Worm (Caenorhabditis elegans): ENCODE data around the gene Y42H9AR.2.

Y42H9AR.2 gene

ce11 chrIV:8099601-8100000 is at the start of gene Y42H9AR.2:
Gene Y42H9AR.2 (plus strand): TSS chrIV:8099901.
- no peak for TF ChIP-seq mls-2 (tag; optimal IDR thresholded peaks at IDR 0.05)
- TF ChIP-seq lsy-2 (tag; optimal IDR thresholded peaks at IDR 0.05) = no peak
- no peak for TF ChIP-seq ces-1 (GFP tag; optimal IDR thresholded peaks at IDR 0.05)
- TF ChIP-seq nhr-237 (tag; optimal IDR thresholded peaks at IDR 0.05) = no peak
- TF ChIP-seq hlh-1 (tag; optimal IDR thresholded peaks at IDR 0.05) = no peak
- no peak for TF ChIP-seq zip-8 (tag; optimal IDR thresholded peaks at IDR 0.05)
- TF ChIP-seq ceh-39 (tag; optimal IDR thresholded peaks at IDR 0.05) = no peak
- no peak for TF ChIP-seq lin-32 (GFP tag; optimal IDR thresholded peaks at IDR 0.05)
- TF ChIP-seq tbx-8 (GFP tag; optimal IDR thresholded peaks at IDR 0.05) = no peak
- TF ChIP-seq ham-2 (GFP tag; optimal IDR thresholded peaks at IDR 0.05) = no peak
- no peak for TF ChIP-seq nhr-76 (tag; optimal IDR thresholded peaks at IDR 0.05)
- no peak for TF ChIP-seq nhr-12 (tag; optimal IDR thresholded peaks at IDR 0.05)
- no peak for TF ChIP-seq bed-3 (GFP tag; optimal IDR thresholded peaks at IDR 0.05)
- no peak for TF ChIP-seq snpc-4 (tag; optimal IDR thresholded peaks at IDR 0.05)
- no peak for TF ChIP-seq drap-1 (GFP tag; optimal IDR thresholded peaks at IDR 0.05)
- TF ChIP-seq unc-62 (GFP tag; optimal IDR thresholded peaks at IDR 0.05) = no peak
- TF ChIP-seq lin-13 (tag; optimal IDR thresholded peaks at IDR 0.05) = no peak

- TF ChIP-seq blmp-1 (tag; optimal IDR thresholded peaks at IDR 0.05) (no peak), mab-5 (tag; optimal IDR thresholded peaks at IDR 0.05) (no peak), ces-1 (GFP tag; optimal IDR thresholded peaks at IDR 0.05) (peak; percentile 82)
These were observed 47.0 kb upstream of the Y42H9AR.2 start for ce11 chrIV:8052694-8053093.

ce11 chrIV:8053955-8054354 is 45.7 kb upstream of the Y42H9AR.2 start:
- TF ChIP-seq M03D4.4 (tag; optimal IDR thresholded peaks at IDR 0.05) = no peak
- TF ChIP-seq ces-1 (GFP tag; optimal IDR thresholded peaks at IDR 0.05) = peak; percentile 74

ce11 chrIV:8061267-8061666 is 38.4 kb upstream of the Y42H9AR.2 start:
- TF ChIP-seq sptf-1 (tag; optimal IDR thresholded peaks at IDR 0.05) (no peak), ceh-83 (GFP tag; optimal IDR thresholded peaks at IDR 0.05) (no peak), ceh-39 (tag; optimal IDR thresholded peaks at IDR 0.05) (no peak)

ce11 chrIV:8062359-8062758 is 37.3 kb upstream of the Y42H9AR.2 start, which contains the start of gene sax-7:
Gene sax-7 (plus strand): TSS chrIV:8062659.
- TF ChIP-seq elt-1 (tag; optimal IDR thresholded peaks at IDR 0.05; ENCODE audit: borderline replicate concordance, insufficient read depth) (no peak), ceh-43 (GFP tag; optimal IDR thresholded peaks at IDR 0.05) (no peak), nhr-237 (tag; optimal IDR thresholded peaks at IDR 0.05) (no peak), flh-1 (GFP tag; optimal IDR thresholded peaks at IDR 0.05) (no peak)

- TF ChIP-seq nhr-76 (tag; optimal IDR thresholded peaks at IDR 0.05) (no peak), ztf-11 (tag; optimal IDR thresholded peaks at IDR 0.05) (peak; percentile 34), mep-1 (tag; optimal IDR thresholded peaks at IDR 0.05) (peak; percentile 30), ces-1 (GFP tag; optimal IDR thresholded peaks at IDR 0.05) (peak; percentile 48), snpc-4 (tag; optimal IDR thresholded peaks at IDR 0.05) (no peak), ceh-43 (GFP tag; optimal IDR thresholded peaks at IDR 0.05) (no peak), mab-5 (tag; optimal IDR thresholded peaks at IDR 0.05) (no peak), flh-1 (GFP tag; optimal IDR thresholded peaks at IDR 0.05) (no peak), nhr-12 (tag; optimal IDR thresholded peaks at IDR 0.05) (no peak), sem-2 (GFP tag; optimal IDR thresholded peaks at IDR 0.05) (no peak), tbx-8 (GFP tag; optimal IDR thresholded peaks at IDR 0.05) (no peak), lsy-2 (tag; optimal IDR thresholded peaks at IDR 0.05) (peak; percentile 24), zip-8 (tag; optimal IDR thresholded peaks at IDR 0.05) (no peak), drap-1 (GFP tag; optimal IDR thresholded peaks at IDR 0.05) (peak; percentile 15), nhr-28 (tag; optimal IDR thresholded peaks at IDR 0.05) (no peak), blmp-1 (tag; optimal IDR thresholded peaks at IDR 0.05) (no peak), ham-2 (GFP tag; optimal IDR thresholded peaks at IDR 0.05) (peak; percentile 29), elt-1 (tag; optimal IDR thresholded peaks at IDR 0.05; ENCODE audit: borderline replicate concordance, insufficient read depth) (no peak), cnd-1 (tag; optimal IDR thresholded peaks at IDR 0.05) (no peak), unc-39 (tag; optimal IDR thresholded peaks at IDR 0.05) (no peak), nhr-237 (tag; optimal IDR thresholded peaks at IDR 0.05) (no peak), ceh-83 (GFP tag; optimal IDR thresholded peaks at IDR 0.05) (no peak), unc-120 (tag; optimal IDR thresholded peaks at IDR 0.05; ENCODE audit: poor library complexity, severe bottlenecking) (peak; percentile 77), lin-32 (GFP tag; optimal IDR thresholded peaks at IDR 0.05) (no peak), hlh-1 (tag; optimal IDR thresholded peaks at IDR 0.05) (no peak), ceh-39 (tag; optimal IDR thresholded peaks at IDR 0.05) (no peak), sptf-1 (tag; optimal IDR thresholded peaks at IDR 0.05) (peak; percentile 71), mls-2 (tag; optimal IDR thresholded peaks at IDR 0.05) (peak; percentile 58), M03D4.4 (tag; optimal IDR thresholded peaks at IDR 0.05) (peak; percentile 36), elt-3 (tag; optimal IDR thresholded peaks at IDR 0.05) (no peak), lin-13 (tag; optimal IDR thresholded peaks at IDR 0.05) (no peak), pha-4 (tag; optimal IDR thresholded peaks at IDR 0.05) (peak; percentile 19), bed-3 (GFP tag; optimal IDR thresholded peaks at IDR 0.05) (no peak), nhr-2 (tag; optimal IDR thresholded peaks at IDR 0.05) (no peak), unc-62 (GFP tag; optimal IDR thresholded peaks at IDR 0.05) (peak; percentile 8)
These were observed 33.1 kb upstream of the Y42H9AR.2 start for ce11 chrIV:8066598-8066997.

All from whole organism, mixed stage, embryonic.